Fruit fly (Drosophila melanogaster): Measurements from ENCODE around the gene CG33267.

DNA sequence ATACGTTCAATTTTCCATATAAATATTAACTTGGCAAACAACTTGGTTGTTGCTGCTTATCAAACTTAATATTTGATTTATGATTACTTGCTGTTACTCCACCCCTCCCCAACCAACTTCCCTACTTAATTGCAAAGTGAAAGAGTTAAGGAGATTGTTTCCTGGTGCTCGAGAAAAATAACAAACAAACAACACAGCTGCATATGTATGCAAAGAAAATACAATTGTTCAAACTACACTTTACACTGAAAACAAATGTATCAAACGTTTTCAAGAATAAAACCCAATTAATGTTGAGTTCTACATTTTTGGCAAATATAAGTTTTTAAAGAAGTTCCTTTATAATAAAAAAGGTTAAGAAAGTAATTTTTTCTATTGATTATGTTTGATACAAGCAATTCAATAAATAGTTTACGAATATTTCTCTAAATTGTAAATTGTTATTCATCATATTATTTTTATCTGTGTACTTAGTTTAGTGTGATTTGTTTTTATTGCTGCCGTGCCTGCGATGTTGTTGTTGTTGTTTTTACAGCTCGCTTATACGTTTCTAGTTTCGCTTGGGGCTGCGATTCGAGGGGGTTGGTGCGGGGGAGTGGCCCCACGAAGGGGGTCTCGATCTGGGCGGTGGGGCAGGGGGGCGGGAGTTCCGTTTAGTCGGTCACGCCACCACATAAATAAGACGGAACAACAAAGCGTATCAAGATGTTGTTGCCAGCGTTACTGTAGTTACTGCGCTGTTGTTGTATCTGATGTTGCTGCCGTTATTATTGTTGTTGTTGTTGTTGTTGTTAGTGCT is 8.4 kb upstream of the CG33267 start:
- TF ChIP-seq CTCF (optimal IDR thresholded peaks at IDR 0.05): no peak
- no peak for TF ChIP-seq CG8478 (optimal IDR thresholded peaks at IDR 0.05)

All from S2 (cell line).